Worm (Caenorhabditis elegans): Measurements from ENCODE around the gene Y62H9A.13.
A peak's percentile ranks its signal among the peaks of the same experiment; 100 is the strongest.

The Y62H9A.13 gene

ce11 chrX:11934933-11935332 is 18.1 kb downstream of the Y62H9A.13 start (continued):
- TF ChIP-seq B0019.2 (GFP tag; conservative IDR thresholded peaks at IDR 0.05) (no peak), ztf-3 (GFP tag; optimal IDR thresholded peaks at IDR 0.05) (no peak), unc-130 (GFP tag; optimal IDR thresholded peaks at IDR 0.05) (peak; percentile 32), fkh-3 (tag; optimal IDR thresholded peaks at IDR 0.05) (peak; percentile 13), ztf-18 (tag; optimal IDR thresholded peaks at IDR 0.05) (peak; percentile 52), C17E4.6 (GFP tag; IDR thresholded peaks at IDR 0.05) (no peak), hrde-1 (tag; optimal IDR thresholded peaks at IDR 0.05; ENCODE audit: borderline replicate concordance) (peak; percentile 18), dox-1 (GFP tag; IDR thresholded peaks at IDR 0.05) (peak; percentile 81; the same call in 1 of the 2 replicates), lsl-1 (GFP tag; optimal IDR thresholded peaks at IDR 0.05) (peak; percentile 4), ccch-3 (GFP tag; optimal IDR thresholded peaks at IDR 0.05) (no peak), Y95B8A.8 (GFP tag; IDR thresholded peaks at IDR 0.05) (no peak), sdz-38 (tag; optimal IDR thresholded peaks at IDR 0.05) (no peak), hlh-12 (tag; optimal IDR thresholded peaks at IDR 0.05) (no peak), B0035.1 (tag; optimal IDR thresholded peaks at IDR 0.05) (no peak), snpc-4 (GFP tag; optimal IDR thresholded peaks at IDR 0.05) (peak; percentile 33), snpc-4 (tag; optimal IDR thresholded peaks at IDR 0.05) (peak in 3 of 4 experiments; percentile 20 to 75 (median 61)), let-526 (GFP tag; IDR thresholded peaks at IDR 0.05) (0 out of 2 replicates have a peak, but pooled peaks have one; percentile 35), lin-26 (GFP tag; IDR thresholded peaks at IDR 0.05) (no peak), snpc-1.3 (tag; optimal IDR thresholded peaks at IDR 0.05; ENCODE audit: insufficient read depth) (peak; percentile 84), D2030.7 (GFP tag; IDR thresholded peaks at IDR 0.05) (peak; percentile 83), ztf-22 (GFP tag; optimal IDR thresholded peaks at IDR 0.05) (no peak), tbx-9 (tag; optimal IDR thresholded peaks at IDR 0.05; ENCODE audit: borderline replicate concordance) (no peak), gei-17 (GFP tag; optimal IDR thresholded peaks at IDR 0.05) (peak; percentile 89), Y53G8AR.9 (GFP tag; conservative IDR thresholded peaks at IDR 0.05) (0 out of 2 replicates have a peak, but pooled peaks have one; percentile 36), nfyb-1 (GFP tag; IDR thresholded peaks at IDR 0.05) (peak; percentile 86), repo-1 (tag; optimal IDR thresholded peaks at IDR 0.05) (peak; percentile 5), pbrm-1 (GFP tag; IDR thresholded peaks at IDR 0.05) (peak; percentile 87), athp-1 (tag; optimal IDR thresholded peaks at IDR 0.05) (no peak), hmg-1.2 (GFP tag; IDR thresholded peaks at IDR 0.05) (peak; percentile 82), mes-4 (tag; optimal IDR thresholded peaks at IDR 0.05) (peak; percentile 59), sea-2 (GFP tag; IDR thresholded peaks at IDR 0.05) (0 out of 2 replicates have a peak, but pooled peaks have one; percentile 12), B0336.3 (GFP tag; IDR thresholded peaks at IDR 0.05) (peak; percentile 66; the same call in 1 of the 2 replicates), efl-1 (GFP tag; optimal IDR thresholded peaks at IDR 0.05) (no peak), ceh-40 (GFP tag; IDR thresholded peaks at IDR 0.05) (no peak), snpc-1.1 (tag; optimal IDR thresholded peaks at IDR 0.05; ENCODE audit: insufficient read depth) (peak; percentile 53), ceh-27 (GFP tag; optimal IDR thresholded peaks at IDR 0.05) (peak; percentile 69), madf-3 (GFP tag; IDR thresholded peaks at IDR 0.05) (no peak), F57C9.4 (tag; optimal IDR thresholded peaks at IDR 0.05) (no peak), nhr-90 (tag; optimal IDR thresholded peaks at IDR 0.05) (peak; percentile 61), somi-1 (GFP tag; optimal IDR thresholded peaks at IDR 0.05) (peak; percentile 68), mcd-1 (GFP tag; IDR thresholded peaks at IDR 0.05) (peak; percentile 70), nfya-1 (tag; optimal IDR thresholded peaks at IDR 0.05; ENCODE audit: borderline replicate concordance, insufficient read depth) (no peak), ceh-91 (GFP tag; IDR thresholded peaks at IDR 0.05) (no peak), tbp1 (GFP tag; optimal IDR thresholded peaks at IDR 0.05) (peak; percentile 96), dpl-1 (GFP tag; optimal IDR thresholded peaks at IDR 0.05) (no peak), ets-4 (GFP tag; optimal IDR thresholded peaks at IDR 0.05) (no peak), nhr-179 (tag; optimal IDR thresholded peaks at IDR 0.05) (peak; percentile 39), Y53F4B.3 (GFP tag; IDR thresholded peaks at IDR 0.05) (no peak)

Data from whole organism, young adult.